Fruit fly (Drosophila melanogaster): ENCODE measurements around the gene CG10038.

The CG10038 gene

DNA sequence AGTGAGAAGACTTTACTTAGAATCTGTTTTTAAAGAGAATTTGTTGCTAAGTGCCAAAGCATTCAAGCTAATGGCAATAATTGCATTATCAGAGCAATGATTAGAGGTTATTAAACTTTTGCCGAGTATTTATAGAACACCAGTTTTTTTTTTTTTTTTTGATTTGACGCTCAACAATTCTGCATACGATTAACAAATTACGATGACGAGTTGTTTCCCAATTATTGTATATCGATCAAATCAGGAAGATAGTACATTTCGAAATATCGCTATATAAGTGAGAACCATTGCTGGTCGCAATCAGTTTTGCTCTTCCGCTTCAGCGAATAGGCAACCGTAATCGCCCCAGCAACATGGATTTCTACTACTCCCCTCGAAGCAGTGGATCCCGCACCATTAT lies 23.4 kb upstream of the CG10038 start, which contains the start of gene GstD4:
TSS of gene GstD4 (plus strand) at position 301 of the 400 bp plus-strand sequence.
- TF ChIP-seq br (GFP tag; optimal IDR thresholded peaks at IDR 0.05) = no peak
- no peak for TF ChIP-seq Sp1 (GFP tag; optimal IDR thresholded peaks at IDR 0.05)
- no peak for TF ChIP-seq Jra (GFP tag; optimal IDR thresholded peaks at IDR 0.05)
- no peak for TF ChIP-seq dsf (GFP tag; optimal IDR thresholded peaks at IDR 0.05; ENCODE audit: borderline replicate concordance)
- TF ChIP-seq CrebA (GFP tag; optimal IDR thresholded peaks at IDR 0.05; ENCODE audit: borderline replicate concordance) = no peak
- TF ChIP-seq fru (GFP tag; optimal IDR thresholded peaks at IDR 0.05) = no peak
- no peak for TF ChIP-seq HLH106 (tag; optimal IDR thresholded peaks at IDR 0.05)
- TF ChIP-seq Myc (optimal IDR thresholded peaks at IDR 0.05) = no peak
- TF ChIP-seq psq (GFP tag; optimal IDR thresholded peaks at IDR 0.05) = no peak
- TF ChIP-seq CG9705 (GFP tag; optimal IDR thresholded peaks at IDR 0.05) = no peak
- no peak for TF ChIP-seq usp (GFP tag; optimal IDR thresholded peaks at IDR 0.05)
- no peak for TF ChIP-seq Mio (GFP tag; optimal IDR thresholded peaks at IDR 0.05)
- TF ChIP-seq woc (GFP tag; optimal IDR thresholded peaks at IDR 0.05) = no peak
- TF ChIP-seq foxo (GFP tag; optimal IDR thresholded peaks at IDR 0.05) = no peak
- TF ChIP-seq jim (GFP tag; optimal IDR thresholded peaks at IDR 0.05) = no peak
- no peak for TF ChIP-seq dl (GFP tag; optimal IDR thresholded peaks at IDR 0.05; ENCODE audit: insufficient read depth in 1 of 2, partially characterized antibody in 2 of 2)
- TF ChIP-seq lola (GFP tag; optimal IDR thresholded peaks at IDR 0.05) = no peak
- TF ChIP-seq CG32264 (GFP tag; optimal IDR thresholded peaks at IDR 0.05) = no peak
- TF ChIP-seq pan (optimal IDR thresholded peaks at IDR 0.05) = no peak
- no peak for TF ChIP-seq ey (GFP tag; optimal IDR thresholded peaks at IDR 0.05)

DNA sequence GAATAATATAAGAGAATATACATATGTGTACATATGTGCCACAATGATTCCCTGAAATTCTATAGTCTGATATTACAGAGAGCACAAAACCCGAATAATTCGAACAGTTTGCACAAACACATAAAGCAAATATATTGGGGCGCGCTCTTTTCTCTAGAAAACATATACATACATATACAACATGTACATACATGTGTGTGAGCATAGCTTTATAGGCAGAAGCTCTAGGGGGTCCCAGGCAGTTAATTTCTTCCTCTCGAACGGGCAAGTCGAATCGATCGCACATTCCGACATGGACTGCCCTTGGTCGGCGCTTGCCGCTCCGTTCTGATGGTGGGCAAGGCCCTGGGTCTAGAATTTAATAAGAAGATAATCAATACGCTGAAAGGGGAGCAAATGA lies 22.4 kb upstream of the CG10038 start, which contains the start of gene GstD3:
TSS of gene GstD3 (plus strand) at position 269 of the 400 bp plus-strand sequence.
- TF ChIP-seq HLH106 (tag; optimal IDR thresholded peaks at IDR 0.05) (no peak), ey (GFP tag; optimal IDR thresholded peaks at IDR 0.05) (no peak)

DNA sequence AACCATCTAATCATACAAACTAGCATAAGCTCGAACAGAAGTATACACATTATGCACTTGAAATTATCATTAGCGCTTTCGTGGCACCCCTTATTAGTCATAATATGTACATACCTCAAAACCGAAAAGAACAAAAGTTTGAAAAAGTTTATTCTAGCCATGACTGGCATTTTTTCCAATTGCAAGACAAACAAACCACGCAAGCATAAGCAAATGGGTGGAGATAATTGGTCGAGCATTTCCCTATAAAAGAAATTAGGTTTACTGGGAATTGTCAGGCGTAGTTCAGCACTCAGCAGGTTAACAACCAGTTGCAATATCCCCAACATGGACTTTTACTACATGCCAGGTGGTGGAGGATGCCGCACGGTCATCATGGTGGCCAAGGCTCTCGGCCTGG lies 21.2 kb upstream of the CG10038 start, which contains the start of gene GstD2:
TSS of gene GstD2 (plus strand) at position 301 of the 400 bp plus-strand sequence.
- TF ChIP-seq br (GFP tag; optimal IDR thresholded peaks at IDR 0.05) (no peak), Hnf4 (GFP tag; optimal IDR thresholded peaks at IDR 0.05) (no peak), sv (GFP tag; optimal IDR thresholded peaks at IDR 0.05) (no peak), lola (GFP tag; optimal IDR thresholded peaks at IDR 0.05) (no peak), Abd-B (GFP tag; optimal IDR thresholded peaks at IDR 0.05) (no peak), fru (GFP tag; optimal IDR thresholded peaks at IDR 0.05) (no peak), sage (GFP tag; optimal IDR thresholded peaks at IDR 0.05) (no peak), Rel (GFP tag; optimal IDR thresholded peaks at IDR 0.05) (no peak), Rel (tag; optimal IDR thresholded peaks at IDR 0.05) (no peak), CrebA (GFP tag; optimal IDR thresholded peaks at IDR 0.05; ENCODE audit: borderline replicate concordance) (no peak), rgr (GFP tag; optimal IDR thresholded peaks at IDR 0.05) (no peak), psq (GFP tag; optimal IDR thresholded peaks at IDR 0.05) (no peak), Hr83 (GFP tag; optimal IDR thresholded peaks at IDR 0.05; ENCODE audit: poor library complexity, severe bottlenecking) (no peak)

DNA sequence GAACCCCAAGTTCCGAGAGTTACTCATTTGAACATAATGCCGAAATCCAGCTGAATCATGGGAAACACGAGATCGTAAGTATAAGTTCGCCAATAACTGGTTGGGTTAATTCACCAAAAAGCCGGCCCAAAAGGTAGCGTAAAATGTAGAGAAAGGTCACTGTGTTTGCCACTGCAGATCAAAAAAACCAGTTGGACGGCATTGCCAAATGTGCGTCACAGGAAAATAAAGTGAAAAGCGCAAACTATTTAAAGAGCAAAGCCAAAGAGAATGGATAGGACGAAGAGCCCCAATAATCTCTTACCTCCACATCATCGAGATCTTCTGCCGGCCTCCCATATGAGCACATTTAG lies 20.2 kb upstream of the CG10038 start:
- TF ChIP-seq Mio (GFP tag; optimal IDR thresholded peaks at IDR 0.05) = no peak
- TF ChIP-seq Rel (GFP tag; optimal IDR thresholded peaks at IDR 0.05) = peak; percentile 20
- no peak for TF ChIP-seq Rel (tag; optimal IDR thresholded peaks at IDR 0.05)
- TF ChIP-seq dl (GFP tag; optimal IDR thresholded peaks at IDR 0.05; ENCODE audit: insufficient read depth in 1 of 2, partially characterized antibody in 2 of 2) = peak in 1 of 2 experiments; percentile 49
- no peak for TF ChIP-seq OdsH (GFP tag; optimal IDR thresholded peaks at IDR 0.05)
- peak; percentile 49 for TF ChIP-seq Vsx2 (GFP tag; optimal IDR thresholded peaks at IDR 0.05; ENCODE audit: partially characterized antibody)
- no peak for TF ChIP-seq dmrt93B (GFP tag; optimal IDR thresholded peaks at IDR 0.05)
- TF ChIP-seq woc (GFP tag; optimal IDR thresholded peaks at IDR 0.05) = peak; percentile 44
- TF ChIP-seq usp (GFP tag; optimal IDR thresholded peaks at IDR 0.05) = no peak
- peak; percentile 55 for TF ChIP-seq CrebA (GFP tag; optimal IDR thresholded peaks at IDR 0.05; ENCODE audit: borderline replicate concordance)
- TF ChIP-seq Dfd (GFP tag; optimal IDR thresholded peaks at IDR 0.05) = no peak
- no peak for TF ChIP-seq CG32264 (GFP tag; optimal IDR thresholded peaks at IDR 0.05)
- no peak for TF ChIP-seq jim (GFP tag; optimal IDR thresholded peaks at IDR 0.05)
- no peak for TF ChIP-seq GATAd (GFP tag; optimal IDR thresholded peaks at IDR 0.05)
- peak; percentile 63 for TF ChIP-seq Dif (GFP tag; optimal IDR thresholded peaks at IDR 0.05; ENCODE audit: partially characterized antibody)

Measured in whole organism, wandering third instar larva.